Fruit fly (Drosophila melanogaster) whole organism, embryonic: ENCODE results near the gene Cpr30B.

ENCODE experiments used
- Asciz ChIP-seq: fragments of 200-800 bp; sonication (Bioruptor generic); optimal IDR thresholded peaks from 2 replicates; lab custom pipeline; 2017; ENCODE audit warnings: missing biosample characterization, mild to moderate bottlenecking, missing genetic modification characterization, missing genetic modification reagents
- Atf6 ChIP-seq: fragments of 200-800 bp; sonication (Bioruptor generic); IDR thresholded peaks from 2 replicates; pipeline ENCODE4 v1.3.6; 2022; ENCODE audit warnings: missing biosample characterization, missing genetic modification characterization
- CG1024 ChIP-seq: fragments of 200-800 bp; sonication (Bioruptor generic); IDR thresholded peaks from 2 replicates; pipeline ENCODE4 v1.3.6; 2022; ENCODE audit warnings: missing biosample characterization, missing genetic modification characterization
- CG10267 ChIP-seq: fragments of 200-800 bp; sonication (Bioruptor generic); optimal IDR thresholded peaks from 2 replicates; lab custom pipeline; 2018; ENCODE audit warnings: missing biosample characterization, mild to moderate bottlenecking, missing genetic modification characterization, moderate library complexity
- CG11456 ChIP-seq: fragments of 200-800 bp; sonication (Bioruptor generic); IDR thresholded peaks from 3 replicates; pipeline ENCODE4 v1.3.6; 2022; ENCODE audit warnings: missing biosample characterization, missing genetic modification characterization
- CG13775 ChIP-seq: fragments of 200-800 bp; sonication (Bioruptor generic); optimal IDR thresholded peaks from 3 replicates; lab custom pipeline; 2017; ENCODE audit warnings: missing biosample characterization, mild to moderate bottlenecking, missing genetic modification characterization
- CG14710 ChIP-seq: fragments of 200-800 bp; sonication (Bioruptor generic); optimal IDR thresholded peaks from 3 replicates; lab custom pipeline; 2019; ENCODE audit warnings: missing biosample characterization, mild to moderate bottlenecking, missing genetic modification characterization, moderate library complexity
- CG15514 ChIP-seq: fragments of 200-800 bp; sonication (Bioruptor generic); optimal IDR thresholded peaks from 3 replicates; lab custom pipeline; 2017; ENCODE audit warnings: missing biosample characterization, missing genetic modification characterization, mild to moderate bottlenecking, moderate library complexity, missing genetic modification reagents
- CG15601 ChIP-seq: fragments of 200-800 bp; sonication (Bioruptor generic); optimal IDR thresholded peaks from 3 replicates; lab custom pipeline; 2019; ENCODE audit warnings: missing biosample characterization, mild to moderate bottlenecking, missing genetic modification characterization, moderate library complexity
- CG17328 ChIP-seq: fragments of 200-800 bp; sonication (Bioruptor generic); IDR thresholded peaks from 2 replicates; pipeline ENCODE4 v1.3.6; 2022; ENCODE audit warnings: missing biosample characterization, missing genetic modification characterization
- CG17359 ChIP-seq: fragments of 200-800 bp; sonication (Bioruptor generic); optimal IDR thresholded peaks from 3 replicates; lab custom pipeline; 2018; ENCODE audit warnings: missing biosample characterization, mild to moderate bottlenecking, missing genetic modification characterization, moderate library complexity
- CG17568 ChIP-seq: fragments of 200-800 bp; sonication (Bioruptor generic); optimal IDR thresholded peaks from 2 replicates; lab custom pipeline; 2018; ENCODE audit warnings: missing biosample characterization, mild to moderate bottlenecking, missing genetic modification characterization, moderate library complexity
- CG18011 ChIP-seq: fragments of 200-800 bp; sonication (Bioruptor generic); optimal IDR thresholded peaks from 2 replicates; lab custom pipeline; 2017; ENCODE audit warnings: missing biosample characterization, missing genetic modification characterization, mild to moderate bottlenecking, moderate library complexity, missing genotype
- CG18476 ChIP-seq: fragments of 200-800 bp; sonication (Bioruptor generic); optimal IDR thresholded peaks from 2 replicates; lab custom pipeline; 2016; ENCODE audit warnings: missing biosample characterization, mild to moderate bottlenecking, missing genetic modification characterization
- CG2889 ChIP-seq: fragments of 200-800 bp; sonication (Bioruptor generic); IDR thresholded peaks from 3 replicates; pipeline ENCODE4 v1.3.6; 2022; ENCODE audit warnings: missing biosample characterization, missing genetic modification characterization
- CG31224 ChIP-seq: fragments of 200-800 bp; sonication (Bioruptor generic); IDR thresholded peaks from 2 replicates; pipeline ENCODE4 v1.3.6; 2022; ENCODE audit warnings: missing biosample characterization, missing genetic modification characterization
- CG3163 ChIP-seq: fragments of 200-800 bp; sonication (Bioruptor generic); optimal IDR thresholded peaks from 3 replicates; lab custom pipeline; 2016; ENCODE audit warnings: missing biosample characterization, missing genetic modification characterization
- CG32767 ChIP-seq: fragments of 200-800 bp; sonication (Bioruptor generic); IDR thresholded peaks from 2 replicates; pipeline ENCODE4 v1.3.6; 2022; ENCODE audit warnings: missing biosample characterization, missing genetic modification characterization
- CG32772 ChIP-seq: fragments of 200-800 bp; sonication (Bioruptor generic); IDR thresholded peaks from 2 replicates; pipeline ENCODE4 v1.3.6; 2022; ENCODE audit warnings: missing biosample characterization, missing genetic modification characterization
- CG33213 ChIP-seq: fragments of 200-800 bp; sonication (Bioruptor generic); optimal IDR thresholded peaks from 3 replicates; lab custom pipeline; 2016; ENCODE audit warnings: missing biosample characterization, missing genetic modification characterization
- CG4282 ChIP-seq: fragments of 200-800 bp; sonication (Bioruptor generic); optimal IDR thresholded peaks from 2 replicates; lab custom pipeline; 2016; ENCODE audit warnings: missing biosample characterization, missing genetic modification characterization
- CG5953 ChIP-seq: fragments of 200-800 bp; sonication (Bioruptor generic); IDR thresholded peaks from 2 replicates; pipeline ENCODE4 v1.3.6; 2022; ENCODE audit warnings: missing biosample characterization, missing genetic modification characterization
- CG6654 ChIP-seq: fragments of 200-800 bp; sonication (Bioruptor generic); optimal IDR thresholded peaks from 2 replicates; lab custom pipeline; 2017; ENCODE audit warnings: missing biosample characterization, mild to moderate bottlenecking, missing genetic modification characterization
- CG7963 ChIP-seq: fragments of 200-800 bp; sonication (Bioruptor generic); IDR thresholded peaks from 3 replicates; pipeline ENCODE4 v1.3.6; 2022; ENCODE audit warnings: missing biosample characterization, missing genetic modification characterization; ENCODE audit not compliant: partially characterized antibody
- CG8478 ChIP-seq: fragments of >200 bp; optimal IDR thresholded peaks from 2 replicates; lab custom pipeline; 2018
- Chrac-16 ChIP-seq: fragments of 200-800 bp; sonication (Bioruptor generic); optimal IDR thresholded peaks from 3 replicates; lab custom pipeline; 2016; ENCODE audit warnings: missing biosample characterization, missing genetic modification characterization
- CrebB ChIP-seq: fragments of 200-800 bp; sonication (Bioruptor generic); optimal IDR thresholded peaks from 3 replicates; lab custom pipeline; 2018; ENCODE audit warnings: missing biosample characterization, mild to moderate bottlenecking, missing genetic modification characterization
- Dfd ChIP-seq, 2 experiments: fragments of >200 bp; optimal IDR thresholded peaks; 2 replicates each; lab custom pipeline; 2017; ENCODE audit warnings: missing biosample characterization in 2 of 2, missing genetic modification characterization in 2 of 2
- Drgx ChIP-seq: fragments of 200-800 bp; sonication (Bioruptor generic); IDR thresholded peaks from 2 replicates; pipeline ENCODE4 v1.3.6; 2022; ENCODE audit warnings: missing biosample characterization, missing genetic modification characterization
- E2f1 ChIP-seq: fragments of 200-800 bp; sonication (Bioruptor generic); IDR thresholded peaks from 2 replicates; pipeline ENCODE4 v1.3.6; 2022; ENCODE audit warnings: missing biosample characterization, missing genetic modification characterization
- Ets97D ChIP-seq: fragments of 200-800 bp; sonication (Bioruptor generic); optimal IDR thresholded peaks from 3 replicates; lab custom pipeline; 2016; ENCODE audit warnings: missing biosample characterization, missing genetic modification characterization
- Fer2 ChIP-seq: fragments of 200-800 bp; sonication (Bioruptor generic); optimal IDR thresholded peaks from 2 replicates; lab custom pipeline; 2018; ENCODE audit warnings: missing biosample characterization, mild to moderate bottlenecking, missing genetic modification characterization, moderate library complexity
- NC2α ChIP-seq: fragments of 200-800 bp; sonication (Bioruptor generic); optimal IDR thresholded peaks from 2 replicates; lab custom pipeline; 2016; ENCODE audit warnings: missing biosample characterization, missing genetic modification characterization
- NC2β ChIP-seq: fragments of 200-800 bp; sonication (Bioruptor generic); optimal IDR thresholded peaks from 2 replicates; lab custom pipeline; 2016; ENCODE audit warnings: missing biosample characterization, missing genetic modification characterization
- PHDP ChIP-seq: fragments of 200-800 bp; sonication (Bioruptor generic); optimal IDR thresholded peaks from 3 replicates; lab custom pipeline; 2018; ENCODE audit warnings: missing biosample characterization, mild to moderate bottlenecking, missing genetic modification characterization, moderate library complexity
- Scr ChIP-seq: fragments of 200-800 bp; sonication (Bioruptor generic); IDR thresholded peaks from 2 replicates; pipeline ENCODE4 v1.3.6; 2022; ENCODE audit warnings: missing biosample characterization, missing genetic modification characterization; ENCODE audit not compliant: partially characterized antibody
- Ssrp ChIP-seq: fragments of 200-800 bp; sonication (Bioruptor generic); optimal IDR thresholded peaks from 2 replicates; lab custom pipeline; 2018; ENCODE audit warnings: missing biosample characterization, mild to moderate bottlenecking, missing genetic modification characterization, moderate library complexity
- ab ChIP-seq: fragments of 200-800 bp; sonication (Bioruptor generic); optimal IDR thresholded peaks from 2 replicates; lab custom pipeline; 2016; ENCODE audit warnings: missing biosample characterization, missing genetic modification characterization
- bowl ChIP-seq: fragments of 200-800 bp; sonication (Bioruptor generic); IDR thresholded peaks from 2 replicates; pipeline ENCODE4 v1.3.6; 2022; ENCODE audit warnings: missing biosample characterization, missing genetic modification characterization
- inv ChIP-seq: fragments of 200-800 bp; sonication (Bioruptor generic); IDR thresholded peaks from 2 replicates; pipeline ENCODE4 v1.3.6; 2022; ENCODE audit warnings: missing biosample characterization, missing genetic modification characterization; ENCODE audit not compliant: partially characterized antibody
- jing ChIP-seq: fragments of 200-800 bp; sonication (Bioruptor generic); optimal IDR thresholded peaks from 2 replicates; lab custom pipeline; 2018; ENCODE audit warnings: missing biosample characterization, mild to moderate bottlenecking, missing genetic modification characterization
- lab ChIP-seq: fragments of 200-800 bp; sonication (Bioruptor generic); optimal IDR thresholded peaks from 3 replicates; lab custom pipeline; 2017; ENCODE audit warnings: missing biosample characterization, missing genetic modification characterization, mild to moderate bottlenecking, moderate library complexity, missing genetic modification reagents
- lilli ChIP-seq: fragments of 200-800 bp; sonication (Bioruptor generic); optimal IDR thresholded peaks from 3 replicates; lab custom pipeline; 2016; ENCODE audit warnings: missing biosample characterization, missing genetic modification characterization
- nerfin-1 ChIP-seq: fragments of 200-800 bp; sonication (Bioruptor generic); optimal IDR thresholded peaks from 3 replicates; lab custom pipeline; 2019; ENCODE audit warnings: missing biosample characterization, mild to moderate bottlenecking, missing genetic modification characterization, moderate library complexity
- oc ChIP-seq: fragments of 200-800 bp; sonication (Bioruptor generic); optimal IDR thresholded peaks from 2 replicates; lab custom pipeline; 2018; ENCODE audit warnings: missing biosample characterization, mild to moderate bottlenecking, missing genetic modification characterization, moderate library complexity
- org-1 ChIP-seq: fragments of 200-800 bp; sonication (Bioruptor generic); optimal IDR thresholded peaks from 2 replicates; lab custom pipeline; 2017; ENCODE audit warnings: missing biosample characterization, missing genetic modification characterization
- slp2 ChIP-seq: fragments of 200-800 bp; sonication (Bioruptor generic); optimal IDR thresholded peaks from 2 replicates; lab custom pipeline; 2016; ENCODE audit warnings: missing biosample characterization, missing genetic modification characterization
- stc ChIP-seq: fragments of 200-800 bp; sonication (Bioruptor generic); IDR thresholded peaks from 2 replicates; pipeline ENCODE4 v1.3.6; 2022; ENCODE audit warnings: missing biosample characterization, missing genetic modification characterization
- wdn ChIP-seq: fragments of 200-800 bp; sonication (Bioruptor generic); IDR thresholded peaks from 2 replicates; pipeline ENCODE4 v1.3.6; 2022; ENCODE audit warnings: missing biosample characterization, missing genetic modification characterization
- yki ChIP-seq: fragments of >200 bp; optimal IDR thresholded peaks from 3 replicates; lab custom pipeline; 2018
- zen2 ChIP-seq: fragments of 200-800 bp; sonication (Bioruptor generic); IDR thresholded peaks from 3 replicates; pipeline ENCODE4 v1.3.6; 2022; ENCODE audit warnings: missing biosample characterization, missing genetic modification characterization; ENCODE audit not compliant: partially characterized antibody

Gene Cpr30B

DNA sequence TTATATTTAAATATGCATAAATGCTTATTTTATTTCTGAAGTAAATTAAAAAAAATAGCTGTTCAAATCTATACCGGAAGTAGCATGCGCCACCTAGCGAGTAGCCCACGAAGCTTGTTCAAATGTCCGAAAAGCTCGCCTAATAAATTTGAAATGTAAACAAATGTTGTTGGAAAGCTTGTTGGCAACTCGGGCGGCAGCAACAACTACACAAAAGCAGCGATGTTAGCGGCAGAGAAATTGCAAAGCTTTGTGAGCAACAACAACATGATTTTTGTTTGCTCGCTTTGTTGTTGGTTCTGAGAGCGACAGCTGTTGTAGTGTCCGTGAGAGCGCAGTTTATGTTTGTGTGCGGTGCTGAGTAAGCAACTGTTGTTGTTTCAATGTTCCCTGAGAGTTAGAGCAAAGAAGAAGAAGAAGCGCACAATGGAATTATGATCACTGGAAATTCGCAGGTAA lies 24.7 kb downstream of the Cpr30B start (continued):
- TF ChIP-seq slp2 (GFP tag; lab: Kevin White, UChicago), result peak; percentile 93
- peak; percentile 98 for TF ChIP-seq CG5953 (GFP tag; lab: Robert Waterston, UW)
- TF ChIP-seq Ets97D (GFP tag; lab: Kevin White, UChicago), result peak; percentile 100
- no peak for TF ChIP-seq Dfd (GFP tag; optimal IDR thresholded peaks at IDR 0.05; lab: Kevin White, UChicago)
- peak; percentile 99 for TF ChIP-seq CG33213 (GFP tag; lab: Kevin White, UChicago)
- TF ChIP-seq org-1 (GFP tag; lab: Kevin White, UChicago), result peak; percentile 98
- TF ChIP-seq Scr (GFP tag; lab: Robert Waterston, UW), result peak; percentile 15; the same call in 1 of the 2 replicates
- peak; percentile 99 for TF ChIP-seq CG17359 (tag; lab: Kevin White, UChicago)
- peak; percentile 88 for TF ChIP-seq CG14710
- TF ChIP-seq CG6654 (GFP tag; lab: Kevin White, UChicago), result peak; percentile 91
- TF ChIP-seq ab, result no peak
- TF ChIP-seq lab, result peak; percentile 100
- peak; percentile 95 for TF ChIP-seq CG1024 (GFP tag; lab: Robert Waterston, UW)
- TF ChIP-seq CG15601, result peak; percentile 97
- peak; percentile 100 for TF ChIP-seq CG17568 (GFP tag; lab: Kevin White, UChicago)
- TF ChIP-seq CG15514 (GFP tag; lab: Kevin White, UChicago), result peak; percentile 96
- peak; percentile 83 for TF ChIP-seq Drgx (GFP tag; lab: Robert Waterston, UW)
- peak; percentile 91 for TF ChIP-seq CG10267 (tag; lab: Kevin White, UChicago)
- TF ChIP-seq Asciz (GFP tag; lab: Kevin White, UChicago), result peak; percentile 100
- peak; percentile 82 for TF ChIP-seq CG4282 (GFP tag; lab: Kevin White, UChicago)
- peak; percentile 89 for TF ChIP-seq CG32772
- TF ChIP-seq CG32767 (GFP tag; lab: Robert Waterston, UW), result peak; percentile 94
- TF ChIP-seq CG13775, result peak; percentile 96
- TF ChIP-seq CG17328 (GFP tag; lab: Robert Waterston, UW), result peak; percentile 98
- peak; percentile 93 for TF ChIP-seq wdn
- TF ChIP-seq Ssrp (tag; lab: Kevin White, UChicago), result peak; percentile 84
- TF ChIP-seq CG11456, result peak; percentile 98
- peak; percentile 98 for TF ChIP-seq oc (tag; lab: Kevin White, UChicago)
- no peak for TF ChIP-seq zen2 (GFP tag; lab: Robert Waterston, UW)
- peak; percentile 84 for TF ChIP-seq CG3163
- TF ChIP-seq stc (GFP tag; lab: Robert Waterston, UW), result peak; percentile 98
- TF ChIP-seq jing (GFP tag; lab: Kevin White, UChicago), result peak; percentile 86
- peak; percentile 97 for TF ChIP-seq Atf6 (GFP tag; lab: Robert Waterston, UW)
- peak; percentile 96 for TF ChIP-seq NC2β (GFP tag; lab: Kevin White, UChicago)
- TF ChIP-seq inv, result no peak
- TF ChIP-seq PHDP (tag; lab: Kevin White, UChicago), result peak; percentile 99
- peak; percentile 90 for TF ChIP-seq CG31224 (GFP tag; lab: Robert Waterston, UW)
- TF ChIP-seq yki (lab: Kevin White, UChicago), result no peak
- TF ChIP-seq nerfin-1 (tag; lab: Kevin White, UChicago), result peak; percentile 95
- peak; percentile 94 for TF ChIP-seq NC2α
- TF ChIP-seq CG18476 (GFP tag; lab: Kevin White, UChicago), result peak; percentile 88
- TF ChIP-seq Fer2, result peak; percentile 98
- TF ChIP-seq CG7963 (GFP tag; lab: Robert Waterston, UW), result no peak
- no peak for TF ChIP-seq CG8478 (lab: Kevin White, UChicago)
- peak; percentile 95 for TF ChIP-seq E2f1
- TF ChIP-seq lilli (GFP tag; lab: Kevin White, UChicago), result peak; percentile 91
- peak; percentile 81 for TF ChIP-seq Chrac-16 (GFP tag; lab: Kevin White, UChicago)
- peak; percentile 94 for TF ChIP-seq bowl (GFP tag; lab: Robert Waterston, UW)
- TF ChIP-seq CG18011, result peak; percentile 92
- peak; percentile 99 for TF ChIP-seq CrebB (tag; lab: Kevin White, UChicago)
- peak; percentile 63; the same call in 2 of the 3 replicates for TF ChIP-seq CG2889 (GFP tag; lab: Robert Waterston, UW)
